Worm (Caenorhabditis elegans) whole organism, young adult: ENCODE data around the gene W03D2.9.

ENCODE experiments used
- D2030.7 ChIP-seq: fragments of 200-800 bp; sonication (Bioruptor generic); IDR thresholded peaks from 2 replicates; pipeline ENCODE4 v1.3.6; 2022; ENCODE audit warnings: missing genetic modification reagents, missing genetic modification characterization, missing compliant biosample characterization
- F57A8.1 ChIP-seq: fragments of 200-800 bp; sonication (Bioruptor generic); optimal IDR thresholded peaks from 2 replicates; lab custom pipeline; 2018; ENCODE audit warnings: mild to moderate bottlenecking, missing genetic modification characterization, moderate library complexity, missing compliant biosample characterization
- Y56A3A.18 ChIP-seq: fragments of 200-800 bp; sonication (Bioruptor generic); IDR thresholded peaks from 2 replicates; pipeline ENCODE4 v1.3.6; 2022; ENCODE audit warnings: missing genetic modification reagents, missing genetic modification characterization, missing compliant biosample characterization
- Y67H2A.10 ChIP-seq: fragments of 200-800 bp; sonication (Bioruptor generic); conservative IDR thresholded peaks from 2 replicates; pipeline ENCODE4 v1.3.6; 2022; ENCODE audit warnings: missing genetic modification reagents, missing genetic modification characterization, missing compliant biosample characterization
- aptf-3 ChIP-seq: fragments of 200-800 bp; sonication (Bioruptor generic); IDR thresholded peaks from 2 replicates; pipeline ENCODE4 v1.3.6; 2022; ENCODE audit warnings: missing genetic modification characterization, missing compliant biosample characterization
- atf-7 ChIP-seq: sonication (generic microtip); optimal IDR thresholded peaks from 2 replicates; lab custom pipeline; 2017; ENCODE audit warnings: mild to moderate bottlenecking, missing genetic modification characterization, missing compliant biosample characterization
- attf-6 ChIP-seq: fragments of 200-800 bp; sonication (Bioruptor generic); IDR thresholded peaks from 2 replicates; pipeline ENCODE4 v1.3.6; 2022; ENCODE audit warnings: missing genetic modification reagents, missing genetic modification characterization, missing compliant biosample characterization
- ccch-3 ChIP-seq: fragments of 200-800 bp; sonication (Bioruptor generic); optimal IDR thresholded peaks from 2 replicates; lab custom pipeline; 2018; ENCODE audit warnings: mild to moderate bottlenecking, missing genetic modification characterization, missing compliant biosample characterization
- ceh-40 ChIP-seq: fragments of 200-800 bp; sonication (Bioruptor generic); IDR thresholded peaks from 2 replicates; pipeline ENCODE4 v1.3.6; 2022; ENCODE audit warnings: missing genetic modification characterization, missing compliant biosample characterization
- ceh-58 ChIP-seq: fragments of 200-800 bp; sonication (Bioruptor generic); IDR thresholded peaks from 2 replicates; pipeline ENCODE4 v1.3.6; 2022; ENCODE audit warnings: missing genetic modification characterization, missing compliant biosample characterization
- ceh-79 ChIP-seq: sonication (generic microtip); optimal IDR thresholded peaks from 2 replicates; lab custom pipeline; 2017; ENCODE audit warnings: mild to moderate bottlenecking, missing genetic modification characterization, missing compliant biosample characterization
- dpff-1 ChIP-seq: sonication (generic microtip); optimal IDR thresholded peaks from 2 replicates; lab custom pipeline; 2017; ENCODE audit warnings: mild to moderate bottlenecking, missing genetic modification characterization, missing compliant biosample characterization
- efl-1 ChIP-seq: fragments of 150-350 bp; optimal IDR thresholded peaks from 2 replicates; lab custom pipeline; 2014; ENCODE audit warnings: missing biosample characterization, missing genetic modification reagents, missing genetic modification characterization
- egl-18 ChIP-seq: fragments of 200-800 bp; sonication (Bioruptor generic); IDR thresholded peaks from 2 replicates; pipeline ENCODE4 v1.3.6; 2022; ENCODE audit warnings: missing genetic modification reagents, missing genetic modification characterization, missing compliant biosample characterization
- ekl-4 ChIP-seq: fragments of 200-800 bp; sonication (Bioruptor generic); IDR thresholded peaks from 2 replicates; pipeline ENCODE4 v1.3.6; 2022; ENCODE audit warnings: missing genetic modification reagents, missing genetic modification characterization, missing compliant biosample characterization
- gei-17 ChIP-seq: fragments of 200-800 bp; sonication (Bioruptor generic); optimal IDR thresholded peaks from 2 replicates; lab custom pipeline; 2018; ENCODE audit warnings: mild to moderate bottlenecking, missing genetic modification characterization, missing compliant biosample characterization
- him-1 ChIP-seq: sonication (generic microtip); optimal IDR thresholded peaks from 2 replicates; lab custom pipeline; 2016; ENCODE audit warnings: missing genotype, missing genetic modification reagents, missing genetic modification characterization, missing compliant biosample characterization
- hrde-1 ChIP-seq: sonication (generic microtip); optimal IDR thresholded peaks from 2 replicates; lab custom pipeline; 2016; ENCODE audit warnings: missing genetic modification characterization, mild to moderate bottlenecking, missing compliant biosample characterization, moderate library complexity, missing genotype, missing genetic modification reagents, borderline replicate concordance
- hsf-1 ChIP-seq: fragments of 200-800 bp; sonication (Bioruptor generic); IDR thresholded peaks from 2 replicates; pipeline ENCODE4 v1.3.6; 2022; ENCODE audit warnings: missing genetic modification reagents, missing genetic modification characterization, missing compliant biosample characterization
- lin-35 ChIP-seq, 3 experiments: fragments of 150-350 bp in 2 of 3; sonication (generic microtip) in 1 of 3; optimal IDR thresholded peaks; 2 replicates each; lab custom pipeline; 2014 to 2018; ENCODE audit warnings: missing biosample characterization in 3 of 3, missing genetic modification characterization in 3 of 3, missing genetic modification reagents in 3 of 3
- lin-54 ChIP-seq: fragments of 200-800 bp; sonication (Bioruptor generic); optimal IDR thresholded peaks from 2 replicates; lab custom pipeline; 2018; ENCODE audit warnings: mild to moderate bottlenecking, missing genetic modification characterization, missing compliant biosample characterization
- lsl-1 ChIP-seq: fragments of 200-800 bp; sonication (Bioruptor generic); optimal IDR thresholded peaks from 2 replicates; lab custom pipeline; 2018; ENCODE audit warnings: mild to moderate bottlenecking, missing genetic modification characterization, moderate library complexity, missing compliant biosample characterization
- madf-10 ChIP-seq: sonication (generic microtip); optimal IDR thresholded peaks from 2 replicates; lab custom pipeline; 2016; ENCODE audit warnings: mild to moderate bottlenecking, missing genetic modification characterization, missing compliant biosample characterization
- madf-3 ChIP-seq: fragments of 200-800 bp; sonication (Bioruptor generic); IDR thresholded peaks from 2 replicates; pipeline ENCODE4 v1.3.6; 2022; ENCODE audit warnings: missing genetic modification reagents, missing genetic modification characterization, missing compliant biosample characterization
- nfya-1 ChIP-seq: sonication (generic microtip); optimal IDR thresholded peaks from 2 replicates; lab custom pipeline; 2017; ENCODE audit warnings: antibody characterized with exemption, missing compliant biosample characterization, missing genetic modification characterization, borderline replicate concordance; ENCODE audit not compliant: insufficient read depth
- nfya-2 ChIP-seq: fragments of 200-800 bp; sonication (Bioruptor generic); IDR thresholded peaks from 2 replicates; pipeline ENCODE4 v1.3.6; 2022; ENCODE audit warnings: missing genetic modification reagents, missing genetic modification characterization, missing compliant biosample characterization
- nhr-27 ChIP-seq: fragments of 200-800 bp; sonication (Bioruptor generic); optimal IDR thresholded peaks from 2 replicates; lab custom pipeline; 2018; ENCODE audit warnings: mild to moderate bottlenecking, missing genetic modification characterization, moderate library complexity, missing compliant biosample characterization
- pha-4 ChIP-seq: fragments of 150-350 bp; sonication (generic microtip); optimal IDR thresholded peaks from 2 replicates; lab custom pipeline; 2014; ENCODE audit warnings: missing biosample characterization, missing genetic modification reagents, missing genetic modification characterization
- rpc-1 ChIP-seq, 2 experiments: fragments of 150-350 bp in 1 of 2; sonication (generic microtip) in 1 of 2; optimal IDR thresholded peaks; 2 replicates each; lab custom pipeline; 2014 to 2018; ENCODE audit warnings: missing biosample characterization in 1 of 2, missing genetic modification characterization in 1 of 2, missing genetic modification reagents in 1 of 2, missing genotype in 1 of 2
- sea-2 ChIP-seq: fragments of 200-800 bp; sonication (Bioruptor generic); IDR thresholded peaks from 2 replicates; pipeline ENCODE4 v1.3.6; 2022; ENCODE audit warnings: missing genetic modification characterization, missing compliant biosample characterization
- snpc-1.1 ChIP-seq: sonication (generic microtip); optimal IDR thresholded peaks from 2 replicates; lab custom pipeline; 2017; ENCODE audit warnings: missing genetic modification characterization, mild to moderate bottlenecking, missing compliant biosample characterization, antibody characterized with exemption, moderate library complexity, missing genotype, missing genetic modification reagents; ENCODE audit not compliant: insufficient read depth
- snpc-4 ChIP-seq, 5 experiments: fragments of 150-350 bp in 1 of 5; sonication (generic microtip) in 4 of 5; optimal IDR thresholded peaks; 2 replicates each; lab custom pipeline; 2014 to 2018; ENCODE audit warnings: missing genetic modification characterization in 5 of 5, missing biosample characterization in 3 of 5, antibody characterized with exemption in 2 of 5, mild to moderate bottlenecking in 2 of 5, missing compliant biosample characterization in 2 of 5, missing genotype in 2 of 5, moderate library complexity in 2 of 5, missing genetic modification reagents in 1 of 5
- tbp1 ChIP-seq: fragments of 200-800 bp; sonication (Bioruptor generic); optimal IDR thresholded peaks from 2 replicates; lab custom pipeline; 2018; ENCODE audit warnings: mild to moderate bottlenecking, missing genetic modification characterization, missing compliant biosample characterization
- unc-62 ChIP-seq: fragments of 150-350 bp; optimal IDR thresholded peaks from 2 replicates; lab custom pipeline; 2014; ENCODE audit warnings: missing biosample characterization, missing genetic modification reagents, missing genetic modification characterization
- xnd-1 ChIP-seq: sonication (generic microtip); optimal IDR thresholded peaks from 2 replicates; lab custom pipeline; 2016; ENCODE audit warnings: missing genotype, missing genetic modification reagents, missing genetic modification characterization, missing compliant biosample characterization
- zfh-2 ChIP-seq: fragments of 200-800 bp; sonication (Bioruptor generic); conservative IDR thresholded peaks from 2 replicates; pipeline ENCODE4 v1.3.6; 2022; ENCODE audit warnings: missing genetic modification reagents, missing genetic modification characterization, missing compliant biosample characterization
- ztf-18 ChIP-seq: sonication (generic microtip); optimal IDR thresholded peaks from 2 replicates; lab custom pipeline; 2016; ENCODE audit warnings: missing genotype, mild to moderate bottlenecking, missing genetic modification characterization, missing compliant biosample characterization
- ztf-22 ChIP-seq: fragments of 200-800 bp; sonication (Bioruptor generic); optimal IDR thresholded peaks from 2 replicates; lab custom pipeline; 2018; ENCODE audit warnings: mild to moderate bottlenecking, missing genetic modification characterization, moderate library complexity, missing compliant biosample characterization
- ztf-26 ChIP-seq: sonication (generic microtip); optimal IDR thresholded peaks from 2 replicates; lab custom pipeline; 2017; ENCODE audit warnings: missing genetic modification characterization, missing compliant biosample characterization

Gene W03D2.9

DNA sequence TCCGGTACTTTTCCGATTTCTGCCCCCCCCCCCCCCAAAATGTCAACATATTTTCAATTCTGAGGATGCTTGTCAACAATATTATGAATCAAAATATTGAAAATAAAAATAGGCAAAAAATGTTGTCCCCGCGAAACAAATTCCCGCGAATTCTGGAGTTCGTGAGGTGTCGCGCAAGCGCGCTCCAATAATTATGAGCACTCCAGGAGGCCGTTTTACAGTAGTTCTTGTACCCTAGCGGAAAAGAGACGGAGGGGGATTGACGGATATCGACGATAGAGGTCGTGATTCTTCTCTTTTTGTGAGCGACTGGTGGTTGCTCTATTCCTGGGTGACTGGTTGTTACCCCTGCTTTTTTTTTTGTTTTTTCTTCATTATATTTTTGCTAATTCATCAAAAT lies 3.7 kb downstream of the W03D2.9 start:
- no peak for TF ChIP-seq xnd-1
- no peak for TF ChIP-seq efl-1 (GFP tag; lab: Kevin White, UChicago)
- no peak for TF ChIP-seq egl-18 (GFP tag; lab: Robert Waterston, UW)
- TF ChIP-seq snpc-1.1: no peak
- TF ChIP-seq sea-2 (GFP tag; lab: Robert Waterston, UW): no peak
- TF ChIP-seq ekl-4: no peak
- no peak for TF ChIP-seq aptf-3 (GFP tag; lab: Robert Waterston, UW)
- TF ChIP-seq ztf-26: no peak
- TF ChIP-seq madf-3 (GFP tag; lab: Robert Waterston, UW): no peak
- no peak for TF ChIP-seq Y56A3A.18 (GFP tag; lab: Robert Waterston, UW)
- no peak for TF ChIP-seq lin-35 (GFP tag; optimal IDR thresholded peaks at IDR 0.05; lab: Kevin White, UChicago)

DNA sequence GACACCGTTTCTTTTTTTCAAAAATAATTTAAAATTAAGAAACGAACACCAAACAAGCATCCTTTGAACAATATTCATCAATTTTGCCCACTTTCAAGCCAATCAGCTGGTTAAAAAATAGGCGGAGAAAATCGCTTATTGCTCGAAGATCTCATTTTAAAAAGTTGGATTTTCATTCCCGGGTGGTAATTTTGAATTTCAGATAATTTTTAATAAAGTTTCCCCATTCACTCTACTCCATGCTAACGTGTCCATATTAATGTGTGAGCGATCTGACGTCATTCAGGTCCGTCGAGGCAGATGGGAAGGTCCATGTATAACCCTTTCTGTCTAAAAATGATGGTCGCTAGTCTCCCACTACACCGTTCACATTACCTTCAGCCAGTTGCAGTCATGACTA lies 6.0 kb downstream of the W03D2.9 start, which contains the start of gene fbxb-55:
TSS of gene fbxb-55 (plus strand) at position 301 of the 400 bp plus-strand sequence.
- TF ChIP-seq atf-7 (tag; lab: Kevin White, UChicago): no peak
- TF ChIP-seq ztf-22 (GFP tag; lab: Kevin White, UChicago): no peak
- TF ChIP-seq snpc-4 (GFP tag; optimal IDR thresholded peaks at IDR 0.05; lab: Kevin White, UChicago): no peak
- TF ChIP-seq snpc-4 (tag; optimal IDR thresholded peaks at IDR 0.05; lab: Kevin White, UChicago): no peak
- TF ChIP-seq hsf-1 (GFP tag; lab: Robert Waterston, UW): no peak
- TF ChIP-seq lsl-1 (GFP tag; lab: Kevin White, UChicago): no peak
- TF ChIP-seq F57A8.1 (GFP tag; lab: Kevin White, UChicago): no peak
- TF ChIP-seq ztf-18 (tag; lab: Kevin White, UChicago): no peak
- no peak for TF ChIP-seq nhr-27
- TF ChIP-seq tbp1 (GFP tag; lab: Kevin White, UChicago): no peak
- no peak for TF ChIP-seq D2030.7 (GFP tag; lab: Robert Waterston, UW)
- no peak for TF ChIP-seq madf-10
- TF ChIP-seq pha-4 (tag; lab: Kevin White, UChicago): no peak
- TF ChIP-seq nfya-1 (tag; lab: Kevin White, UChicago): no peak
- TF ChIP-seq unc-62: no peak
- no peak for TF ChIP-seq zfh-2
- no peak for TF ChIP-seq ceh-58 (GFP tag; lab: Robert Waterston, UW)
- TF ChIP-seq attf-6 (GFP tag; lab: Robert Waterston, UW): no peak
- TF ChIP-seq nfya-2: no peak
- TF ChIP-seq ceh-40: no peak

DNA sequence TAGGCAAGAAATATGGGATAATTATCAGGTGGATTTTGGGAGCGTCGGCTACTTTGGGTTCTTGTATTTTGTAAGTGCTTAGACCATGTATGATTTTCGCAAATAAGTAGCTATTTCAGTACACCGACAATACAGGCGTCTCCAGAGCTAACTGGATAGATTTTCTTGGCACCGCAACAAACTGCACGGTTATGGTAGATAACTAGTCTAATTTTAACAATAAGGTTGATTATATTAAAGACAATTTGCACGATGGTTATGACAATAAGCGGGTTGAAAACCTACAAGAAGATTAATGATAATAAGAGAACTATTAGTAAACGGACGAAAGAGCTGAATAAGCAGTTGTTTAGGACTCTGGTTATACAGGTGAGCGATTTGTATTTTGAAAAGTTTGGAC lies 7.2 kb downstream of the W03D2.9 start:
- TF ChIP-seq him-1 (tag; lab: Kevin White, UChicago) (no peak), atf-7 (tag; lab: Kevin White, UChicago) (no peak), nfya-1 (tag; lab: Kevin White, UChicago) (no peak), gei-17 (GFP tag; lab: Kevin White, UChicago) (no peak), hsf-1 (GFP tag; lab: Robert Waterston, UW) (no peak), ccch-3 (GFP tag; lab: Kevin White, UChicago) (no peak), dpff-1 (tag; lab: Kevin White, UChicago) (no peak), madf-10 (no peak), lin-54 (no peak), Y67H2A.10 (no peak), hrde-1 (tag; lab: Kevin White, UChicago) (no peak), rpc-1 (optimal IDR thresholded peaks at IDR 0.05; lab: Kevin White, UChicago) (no peak), rpc-1 (tag; optimal IDR thresholded peaks at IDR 0.05; lab: Kevin White, UChicago) (no peak), xnd-1 (no peak), ceh-79 (tag; lab: Kevin White, UChicago) (no peak), attf-6 (GFP tag; lab: Robert Waterston, UW) (no peak), Y56A3A.18 (GFP tag; lab: Robert Waterston, UW) (no peak)
